Fruit fly (Drosophila melanogaster): ENCODE results near the gene Set8.
A peak's percentile ranks its signal among the peaks of the same experiment; 100 is the strongest.

Gene Set8

DNA sequence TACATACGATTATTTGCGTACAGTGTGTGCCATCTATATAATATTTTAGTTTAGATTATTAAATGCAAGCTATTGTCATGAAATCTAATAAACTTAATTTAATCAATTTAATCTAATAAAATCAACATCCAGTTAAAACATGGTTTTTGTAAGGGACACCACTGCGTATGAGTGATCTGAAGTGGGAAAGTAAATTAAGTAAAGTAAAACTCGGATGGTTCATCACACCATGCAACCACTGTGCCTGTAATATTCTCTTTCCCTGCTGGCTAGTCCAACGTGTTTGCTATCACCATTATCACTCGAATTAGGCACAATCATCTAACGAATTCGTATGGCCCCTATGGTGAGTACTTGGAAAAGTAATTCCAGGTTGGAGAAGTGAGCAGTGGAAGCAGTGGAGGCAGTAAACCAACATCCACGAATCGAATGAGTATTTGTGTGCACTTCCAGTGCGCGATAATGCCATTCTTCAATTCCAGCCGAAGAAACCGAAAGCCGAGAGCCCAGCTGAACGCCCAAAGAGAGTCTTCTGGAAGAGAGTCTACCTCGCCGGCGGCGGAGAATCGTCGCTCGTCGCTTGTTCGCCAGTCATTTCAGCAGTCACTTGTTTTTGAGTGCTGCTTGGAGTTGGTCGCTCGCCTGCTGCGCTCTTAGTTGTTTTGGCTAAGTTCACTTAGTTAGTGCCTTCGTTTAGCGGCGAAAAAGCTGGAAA is 27.0 kb upstream of the Set8 start, which contains the start of gene red (continued):
- TF ChIP-seq lov (optimal IDR thresholded peaks at IDR 0.05) (no peak), lov (GFP tag; IDR thresholded peaks at IDR 0.05) (no peak), CG9932 (GFP tag; IDR thresholded peaks at IDR 0.05) (peak; percentile 75), Ptx1 (GFP tag; IDR thresholded peaks at IDR 0.05) (peak; percentile 83), Aef1 (GFP tag; IDR thresholded peaks at IDR 0.05) (peak; percentile 63), Jarid2 (GFP tag; optimal IDR thresholded peaks at IDR 0.05) (peak; percentile 82), pho (GFP tag; optimal IDR thresholded peaks at IDR 0.05) (peak; percentile 7), CG13775 (GFP tag; optimal IDR thresholded peaks at IDR 0.05) (peak; percentile 62), Nf-YC (tag; optimal IDR thresholded peaks at IDR 0.05) (peak; percentile 29), CG1647 (GFP tag; optimal IDR thresholded peaks at IDR 0.05) (no peak), CG10209 (GFP tag; optimal IDR thresholded peaks at IDR 0.05) (peak; percentile 74), H2.0 (GFP tag; IDR thresholded peaks at IDR 0.05) (peak; percentile 71), Mad (GFP tag; optimal IDR thresholded peaks at IDR 0.05) (peak; percentile 30), z (GFP tag; IDR thresholded peaks at IDR 0.05) (peak; percentile 58; the same call in 2 of the 3 replicates), CG10959 (GFP tag; IDR thresholded peaks at IDR 0.05) (no peak), CG1792 (GFP tag; optimal IDR thresholded peaks at IDR 0.05) (peak; percentile 21), ci (GFP tag; IDR thresholded peaks at IDR 0.05) (peak; percentile 64; the same call in 2 of the 3 replicates), CG9727 (GFP tag; optimal IDR thresholded peaks at IDR 0.05) (peak; percentile 70), C15 (GFP tag; IDR thresholded peaks at IDR 0.05) (0 out of 3 replicates have a peak, but pooled peaks have one; percentile 5), D19B (GFP tag; optimal IDR thresholded peaks at IDR 0.05) (peak; percentile 64), CG30431 (GFP tag; optimal IDR thresholded peaks at IDR 0.05) (peak; percentile 39), CG14965 (GFP tag; optimal IDR thresholded peaks at IDR 0.05; ENCODE audit: borderline replicate concordance) (no peak), Sox100B (GFP tag; optimal IDR thresholded peaks at IDR 0.05) (peak; percentile 60), CG9437 (GFP tag; optimal IDR thresholded peaks at IDR 0.05) (peak; percentile 66), bowl (GFP tag; IDR thresholded peaks at IDR 0.05) (no peak), disco-r (GFP tag; optimal IDR thresholded peaks at IDR 0.05) (peak; percentile 14), CG6272 (GFP tag; IDR thresholded peaks at IDR 0.05) (peak; percentile 46), CG17912 (GFP tag; optimal IDR thresholded peaks at IDR 0.05) (no peak), nmo (GFP tag; optimal IDR thresholded peaks at IDR 0.05) (peak; percentile 70), CG17829 (tag; optimal IDR thresholded peaks at IDR 0.05) (peak; percentile 58), Usf (GFP tag; optimal IDR thresholded peaks at IDR 0.05) (no peak), eve (GFP tag; optimal IDR thresholded peaks at IDR 0.05) (peak in 1 of 2 experiments; percentile 89), Kr (GFP tag; optimal IDR thresholded peaks at IDR 0.05) (no peak), CG1233 (GFP tag; optimal IDR thresholded peaks at IDR 0.05) (peak; percentile 66), YL-1 (GFP tag; optimal IDR thresholded peaks at IDR 0.05) (peak; percentile 37), CG34422 (GFP tag; IDR thresholded peaks at IDR 0.05) (peak; percentile 7; the same call in 1 of the 3 replicates), TFAM (GFP tag; optimal IDR thresholded peaks at IDR 0.05) (no peak), CG6813 (GFP tag; optimal IDR thresholded peaks at IDR 0.05) (peak; percentile 80), odd (GFP tag; optimal IDR thresholded peaks at IDR 0.05) (peak; percentile 79), Antp (GFP tag; optimal IDR thresholded peaks at IDR 0.05) (peak; percentile 23), CG16815 (GFP tag; optimal IDR thresholded peaks at IDR 0.05) (peak; percentile 17), corto (GFP tag; optimal IDR thresholded peaks at IDR 0.05) (no peak), Ssrp (tag; optimal IDR thresholded peaks at IDR 0.05) (peak; percentile 62), lola (GFP tag; optimal IDR thresholded peaks at IDR 0.05) (peak in 1 of 3 experiments; percentile 35), exex (tag; optimal IDR thresholded peaks at IDR 0.05) (peak; percentile 96), Bgb (GFP tag; IDR thresholded peaks at IDR 0.05; ENCODE audit: partially characterized antibody) (no peak), CG2889 (GFP tag; IDR thresholded peaks at IDR 0.05) (0 out of 3 replicates have a peak, but pooled peaks have one; percentile 32), CG8089 (GFP tag; optimal IDR thresholded peaks at IDR 0.05) (no peak), trem (tag; optimal IDR thresholded peaks at IDR 0.05) (peak; percentile 53)

Measured in whole organism, embryonic.